Worm (Caenorhabditis elegans) whole organism, L3 larva: ENCODE measurements around the gene ags-3.

Experiments used
- ceh-82 ChIP-seq: fragments of 150-350 bp; optimal IDR thresholded peaks from 2 replicates; lab custom pipeline; 2014; ENCODE audit warnings: missing biosample characterization, missing genetic modification characterization
- daf-12 ChIP-seq: fragments of 150-350 bp; optimal IDR thresholded peaks from 2 replicates; lab custom pipeline; 2014; ENCODE audit warnings: missing biosample characterization, missing genetic modification reagents, missing genetic modification characterization
- nhr-12 ChIP-seq: fragments of 150-350 bp; optimal IDR thresholded peaks from 2 replicates; lab custom pipeline; 2014; ENCODE audit warnings: missing biosample characterization, missing genetic modification characterization
- nhr-237 ChIP-seq: fragments of 150-350 bp; optimal IDR thresholded peaks from 2 replicates; lab custom pipeline; 2014; ENCODE audit warnings: missing biosample characterization, missing genetic modification characterization
- pqm-1 ChIP-seq: fragments of 150-350 bp; optimal IDR thresholded peaks from 2 replicates; lab custom pipeline; 2017; ENCODE audit warnings: missing biosample characterization, missing genetic modification characterization, inconsistent platforms
- skn-1 ChIP-seq: fragments of 150-350 bp; optimal IDR thresholded peaks from 2 replicates; lab custom pipeline; 2014; ENCODE audit warnings: missing biosample characterization, missing genetic modification characterization
- unc-39 ChIP-seq: sonication (generic microtip); optimal IDR thresholded peaks from 4 replicates; lab custom pipeline; 2017; ENCODE audit warnings: missing biosample characterization, missing genetic modification characterization

- TF ChIP-seq pqm-1 (tag; lab: Kevin White, UChicago) = no peak
- no peak for TF ChIP-seq ceh-82 (tag; lab: Kevin White, UChicago)
- no peak for TF ChIP-seq nhr-12 (tag; lab: Kevin White, UChicago)
- TF ChIP-seq unc-39 (tag; lab: Kevin White, UChicago) = no peak
- TF ChIP-seq skn-1 = no peak
- no peak for TF ChIP-seq daf-12 (tag; lab: Kevin White, UChicago)
- TF ChIP-seq nhr-237 (tag; lab: Kevin White, UChicago) = no peak
Observed at ce11 chrX:5293862-5294261, 9.5 kb downstream of the ags-3 start.
